Worm (Caenorhabditis elegans): ENCODE measurements around the gene srap-1.

DNA sequence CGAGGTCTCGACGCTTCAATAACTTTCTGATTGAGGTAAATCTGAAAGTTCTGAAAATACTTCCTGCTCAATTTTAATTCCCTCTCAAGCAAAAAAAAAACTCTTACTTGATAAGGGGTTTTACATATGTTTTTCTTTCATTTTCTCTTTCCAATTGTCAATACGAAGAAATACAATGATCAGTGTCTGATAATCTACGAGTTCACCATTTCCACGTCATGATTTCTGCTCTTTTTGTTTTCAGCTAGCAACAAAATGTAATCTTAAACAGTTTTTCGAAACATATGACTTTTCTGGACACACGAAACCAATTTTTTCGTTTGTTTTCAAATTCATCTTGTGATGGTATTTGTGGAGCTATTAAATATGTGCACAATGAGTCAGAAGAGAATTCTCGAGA, 46.9 kb upstream of the srap-1 start:
- TF ChIP-seq efl-1 (GFP tag; optimal IDR thresholded peaks at IDR 0.05) (no peak), cebp-1 (GFP tag; IDR thresholded peaks at IDR 0.05) (no peak), cebp-1 (tag; optimal IDR thresholded peaks at IDR 0.05) (no peak), C17E4.6 (GFP tag; IDR thresholded peaks at IDR 0.05) (no peak), lsl-1 (GFP tag; optimal IDR thresholded peaks at IDR 0.05) (no peak), snpc-1.1 (tag; optimal IDR thresholded peaks at IDR 0.05; ENCODE audit: insufficient read depth) (no peak), pha-4 (tag; optimal IDR thresholded peaks at IDR 0.05) (no peak), ztf-28 (GFP tag; IDR thresholded peaks at IDR 0.05) (no peak), repo-1 (tag; optimal IDR thresholded peaks at IDR 0.05) (no peak), aptf-3 (GFP tag; IDR thresholded peaks at IDR 0.05) (no peak), attf-5 (GFP tag; optimal IDR thresholded peaks at IDR 0.05) (no peak), nhr-120 (GFP tag; IDR thresholded peaks at IDR 0.05) (no peak)

Measured in whole organism, young adult.